Worm (Caenorhabditis elegans): ENCODE measurements around the gene lido-15.

DNA sequence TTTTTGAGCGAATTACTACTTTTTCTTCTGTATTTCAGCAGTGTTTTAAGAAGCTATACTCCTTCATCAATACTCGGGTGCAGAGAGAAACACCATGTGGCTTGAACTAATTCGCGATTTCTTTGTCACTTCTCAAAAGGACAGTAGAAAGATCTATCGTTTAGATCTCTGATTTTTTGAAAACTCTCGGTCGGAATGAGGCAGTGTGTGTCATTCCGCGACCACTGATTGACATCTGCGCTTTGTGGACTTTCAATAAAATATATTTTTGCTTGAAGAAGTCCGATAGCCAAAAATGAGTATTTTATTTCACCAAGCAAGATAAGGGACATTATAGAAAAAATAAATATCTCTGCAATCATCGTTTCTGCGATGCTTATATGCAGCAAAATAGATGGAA is 50.0 kb downstream of the lido-15 start:
- no peak for TF ChIP-seq nhr-76 (tag; optimal IDR thresholded peaks at IDR 0.05)
- no peak for TF ChIP-seq elt-1 (tag; optimal IDR thresholded peaks at IDR 0.05; ENCODE audit: borderline replicate concordance, insufficient read depth)
- TF ChIP-seq lsy-2 (tag; optimal IDR thresholded peaks at IDR 0.05): no peak
- TF ChIP-seq unc-62 (GFP tag; optimal IDR thresholded peaks at IDR 0.05): no peak
- no peak for TF ChIP-seq nhr-237 (tag; optimal IDR thresholded peaks at IDR 0.05)
- no peak for TF ChIP-seq tbx-8 (GFP tag; optimal IDR thresholded peaks at IDR 0.05)
- TF ChIP-seq ztf-11 (tag; optimal IDR thresholded peaks at IDR 0.05): no peak
